Fruit fly (Drosophila melanogaster) S2 (cell line): ENCODE data around the gene ea.
A peak's percentile ranks its signal among the peaks of the same experiment; 100 is the strongest.

Experiments used
- CG8478 ChIP-seq: fragments of >200 bp; optimal IDR thresholded peaks from 2 replicates; lab custom pipeline; 2018
- CTCF ChIP-seq, 2 experiments: fragments of >200 bp; optimal IDR thresholded peaks; 2 replicates each; lab custom pipeline; 2018

The ea gene

dm6 chr3R:15367477-15367876 is 38.9 kb downstream of the ea start, which contains the start of gene CG34404:
Gene CG34404, minus strand, starts transcription at chr3R:15367665.
- TF ChIP-seq CG8478 (lab: Kevin White, UChicago) (no peak), CTCF (optimal IDR thresholded peaks at IDR 0.05; lab: Kevin White, UChicago) (no peak)

dm6 chr3R:15369742-15370141 is 41.2 kb downstream of the ea start, which contains the start of gene CG14868:
Gene CG14868, minus strand, starts transcription at chr3R:15369945.
- no peak for TF ChIP-seq CG8478 (lab: Kevin White, UChicago)
- no peak for TF ChIP-seq CTCF (optimal IDR thresholded peaks at IDR 0.05; lab: Kevin White, UChicago)

DNA sequence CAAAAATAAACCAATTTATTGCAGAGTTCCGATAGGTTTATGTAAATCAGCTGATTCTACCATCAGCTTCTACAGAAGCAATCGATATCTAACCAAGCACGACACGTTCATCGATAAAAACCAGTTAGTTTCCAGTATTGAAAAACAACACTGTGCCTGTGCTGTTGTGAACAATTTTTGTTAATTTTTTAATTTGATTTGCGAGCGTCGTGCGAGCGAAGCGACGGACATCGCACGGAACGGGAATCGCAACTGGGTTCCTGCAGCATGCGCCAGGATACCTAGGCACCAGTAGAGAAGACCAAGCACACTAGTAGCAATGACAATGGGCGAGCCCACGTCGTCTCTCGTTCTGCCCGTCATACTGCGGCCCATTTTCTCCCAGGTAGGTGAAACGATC is 43.3 kb downstream of the ea start, which contains the start of the genes Ccm3 and CG6136:
TSS of gene Ccm3 (plus strand) at position 125 of the 400 bp plus-strand sequence.
TSS of gene CG6136 (minus strand) at position 380 of the 400 bp plus-strand sequence.
- TF ChIP-seq CG8478 (lab: Kevin White, UChicago) (no peak), CTCF (optimal IDR thresholded peaks at IDR 0.05; lab: Kevin White, UChicago) (peak in 1 of 2 experiments; percentile 2)

dm6 chr3R:15374397-15374796 is 45.9 kb downstream of the ea start, which contains the start of gene Rbp:
Gene Rbp, plus strand, starts transcription at chr3R:15374635.
- TF ChIP-seq CTCF (optimal IDR thresholded peaks at IDR 0.05; lab: Kevin White, UChicago): no peak
- no peak for TF ChIP-seq CG8478 (lab: Kevin White, UChicago)

DNA sequence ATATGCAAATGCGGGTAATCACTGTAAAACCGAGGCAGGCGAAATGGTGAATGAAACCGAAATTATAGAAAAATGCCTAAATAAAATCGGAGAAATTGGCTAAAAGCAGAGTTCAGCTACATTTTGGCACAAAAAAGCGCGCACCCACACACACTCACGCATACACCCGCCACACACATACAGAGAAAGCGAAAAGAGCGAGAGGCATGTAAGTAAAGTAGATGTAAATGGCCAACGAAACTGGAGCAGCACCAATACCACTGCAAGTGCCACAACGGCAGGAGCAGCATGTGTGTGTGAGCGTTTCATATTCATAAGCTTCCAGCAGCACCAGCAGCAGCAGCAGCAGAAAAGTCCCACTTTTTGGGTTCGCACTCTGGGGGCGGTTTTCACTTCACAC is 46.9 kb downstream of the ea start:
- TF ChIP-seq CG8478 (lab: Kevin White, UChicago) (no peak), CTCF (optimal IDR thresholded peaks at IDR 0.05; lab: Kevin White, UChicago) (no peak)

DNA sequence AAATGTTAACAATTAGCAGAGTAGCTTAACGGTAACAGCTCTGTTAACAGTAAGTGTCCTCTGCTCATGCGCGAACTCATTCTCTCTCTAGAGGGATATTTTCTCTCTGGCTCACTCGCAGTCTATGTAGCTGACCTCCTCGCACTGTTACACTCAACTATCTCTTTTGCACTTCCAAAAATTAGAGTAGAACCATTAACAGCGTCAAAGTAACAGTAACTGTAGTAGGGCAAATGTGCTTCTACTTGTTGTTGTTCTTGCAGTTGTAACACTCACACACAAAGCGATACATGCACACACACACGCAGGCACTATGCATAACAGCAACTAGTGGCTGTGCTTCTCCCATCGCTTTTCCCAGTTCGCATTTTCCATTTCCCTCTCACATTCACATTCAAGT is 50.5 kb downstream of the ea start:
- no peak for TF ChIP-seq CG8478 (lab: Kevin White, UChicago)
- TF ChIP-seq CTCF (optimal IDR thresholded peaks at IDR 0.05; lab: Kevin White, UChicago): peak in 1 of 2 experiments; percentile 6
